Fruit fly (Drosophila melanogaster): ENCODE measurements around the gene smp-30.

smp-30 gene

dm6 chr3R:14740658-14741191 lies 10.3 kb downstream of the smp-30 start (continued):
- TF ChIP-seq CG4707 (GFP tag; optimal IDR thresholded peaks at IDR 0.05) (no peak), btn (GFP tag; optimal IDR thresholded peaks at IDR 0.05) (peak; percentile 6), H2.0 (GFP tag; IDR thresholded peaks at IDR 0.05) (peak; percentile 70), Dfd (GFP tag; optimal IDR thresholded peaks at IDR 0.05) (no peak), CG4424 (GFP tag; optimal IDR thresholded peaks at IDR 0.05) (peak; percentile 44), tup (GFP tag; optimal IDR thresholded peaks at IDR 0.05) (peak; percentile 11), abd-A (tag; optimal IDR thresholded peaks at IDR 0.05) (peak; percentile 76), CG10147 (GFP tag; optimal IDR thresholded peaks at IDR 0.05) (no peak), sna (GFP tag; IDR thresholded peaks at IDR 0.05; ENCODE audit: partially characterized antibody) (no peak), CG10979 (tag; optimal IDR thresholded peaks at IDR 0.05) (peak; percentile 10), lbe (GFP tag; optimal IDR thresholded peaks at IDR 0.05) (peak; percentile 50), slbo (GFP tag; IDR thresholded peaks at IDR 0.05) (peak; percentile 87), CG14441 (GFP tag; IDR thresholded peaks at IDR 0.05) (peak; percentile 46; the same call in 1 of the 2 replicates), p53 (GFP tag; optimal IDR thresholded peaks at IDR 0.05) (peak; percentile 72), HLH4C (GFP tag; IDR thresholded peaks at IDR 0.05; ENCODE audit: partially characterized antibody) (peak; percentile 19), CG34224 (GFP tag; IDR thresholded peaks at IDR 0.05; ENCODE audit: partially characterized antibody) (no peak), grau (tag; optimal IDR thresholded peaks at IDR 0.05) (peak; percentile 54), CG1024 (GFP tag; IDR thresholded peaks at IDR 0.05) (0 out of 2 replicates have a peak, but pooled peaks have one; percentile 31), Mes4 (GFP tag; optimal IDR thresholded peaks at IDR 0.05) (peak; percentile 26), cg (GFP tag; optimal IDR thresholded peaks at IDR 0.05) (peak; percentile 64), mam (GFP tag; optimal IDR thresholded peaks at IDR 0.05) (peak; percentile 83), MTF-1 (GFP tag; optimal IDR thresholded peaks at IDR 0.05; ENCODE audit: borderline replicate concordance) (peak; percentile 40), CrebB (tag; optimal IDR thresholded peaks at IDR 0.05) (peak; percentile 67), sqz (GFP tag; optimal IDR thresholded peaks at IDR 0.05) (peak; percentile 50), CG9797 (GFP tag; optimal IDR thresholded peaks at IDR 0.05) (no peak), Doc3 (GFP tag; IDR thresholded peaks at IDR 0.05; ENCODE audit: partially characterized antibody) (no peak), Bgb (GFP tag; IDR thresholded peaks at IDR 0.05; ENCODE audit: partially characterized antibody) (peak; percentile 66), hb (GFP tag; IDR thresholded peaks at IDR 0.05; ENCODE audit: partially characterized antibody) (no peak), amos (GFP tag; IDR thresholded peaks at IDR 0.05; ENCODE audit: partially characterized antibody) (peak; percentile 56; the same call in 1 of the 2 replicates), Hr51 (GFP tag; optimal IDR thresholded peaks at IDR 0.05) (peak in 1 of 2 experiments; percentile 72), NC2β (GFP tag; optimal IDR thresholded peaks at IDR 0.05) (peak; percentile 44), Trl (optimal IDR thresholded peaks at IDR 0.05) (no peak), Trl (GFP tag; optimal IDR thresholded peaks at IDR 0.05) (peak; percentile 69), CG6791 (GFP tag; IDR thresholded peaks at IDR 0.05; ENCODE audit: partially characterized antibody) (peak; percentile 49; the same call in 2 of the 3 replicates), pum (GFP tag; optimal IDR thresholded peaks at IDR 0.05) (peak; percentile 69), B-H1 (GFP tag; IDR thresholded peaks at IDR 0.05) (no peak), kay (GFP tag; optimal IDR thresholded peaks at IDR 0.05) (peak; percentile 78), MBD-R2 (GFP tag; IDR thresholded peaks at IDR 0.05) (peak; percentile 47; the same call in 1 of the 2 replicates), phol (tag; optimal IDR thresholded peaks at IDR 0.05) (peak; percentile 12), CG33213 (GFP tag; optimal IDR thresholded peaks at IDR 0.05) (peak; percentile 63), BEAF-32 (GFP tag; optimal IDR thresholded peaks at IDR 0.05) (no peak), jigr1 (GFP tag; IDR thresholded peaks at IDR 0.05) (no peak), pzg (GFP tag; optimal IDR thresholded peaks at IDR 0.05) (peak; percentile 96), Drgx (GFP tag; IDR thresholded peaks at IDR 0.05) (peak; percentile 65), Hsf (GFP tag; optimal IDR thresholded peaks at IDR 0.05) (peak; percentile 60), CG8765 (GFP tag; IDR thresholded peaks at IDR 0.05) (0 out of 2 replicates have a peak, but pooled peaks have one; percentile 16), sug (tag; optimal IDR thresholded peaks at IDR 0.05) (peak; percentile 52), CHES-1-like (GFP tag; optimal IDR thresholded peaks at IDR 0.05) (peak; percentile 77), Eip74EF (GFP tag; optimal IDR thresholded peaks at IDR 0.05) (no peak)

Measured in whole organism, embryonic.